Worm (Caenorhabditis elegans): Measurements from ENCODE around the gene usp-46.

The usp-46 gene

DNA sequence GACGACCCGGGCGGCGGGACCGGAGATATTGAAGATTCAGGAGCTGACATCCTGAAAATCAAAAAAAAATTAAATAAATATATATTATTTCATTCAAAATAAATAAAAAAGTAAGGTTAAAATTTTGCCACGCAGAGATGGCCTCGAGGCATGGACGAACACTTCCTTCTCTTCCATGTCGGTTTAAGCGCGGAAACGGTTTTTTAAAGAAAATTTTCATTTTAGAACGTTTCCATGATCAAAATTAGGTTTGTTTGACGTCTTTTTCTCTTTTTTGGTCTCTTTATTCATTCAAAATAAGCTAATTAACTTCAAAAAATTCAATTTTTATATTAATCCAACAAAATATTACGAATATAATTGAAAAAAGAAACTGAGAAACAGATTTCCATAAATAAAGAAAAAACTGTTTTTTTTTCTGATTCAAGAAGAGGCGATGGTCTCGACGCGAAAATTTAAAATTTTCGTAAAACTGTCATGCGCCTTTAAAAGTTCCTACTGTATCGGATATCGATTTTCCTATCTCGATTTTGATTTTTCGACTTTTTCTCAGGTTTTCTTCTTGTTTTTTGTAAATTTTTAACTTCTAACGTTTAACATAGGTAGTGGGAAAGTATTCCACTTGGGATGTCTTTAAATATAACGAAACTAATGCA lies 14.2 kb upstream of the usp-46 start, which contains the start of gene gcc-2:
Gene gcc-2, minus strand, starts transcription at position 51 of the 656 bp plus-strand sequence.
- TF ChIP-seq elt-3 (tag; optimal IDR thresholded peaks at IDR 0.05) (no peak), lsy-12 (tag; optimal IDR thresholded peaks at IDR 0.05) (no peak), nhr-11 (tag; optimal IDR thresholded peaks at IDR 0.05) (no peak), lin-39 (tag; optimal IDR thresholded peaks at IDR 0.05) (no peak), tbx-2 (tag; optimal IDR thresholded peaks at IDR 0.05) (no peak), ama-1 (optimal IDR thresholded peaks at IDR 0.05) (no peak), lin-15B (tag; optimal IDR thresholded peaks at IDR 0.05) (no peak), nhr-28 (tag; optimal IDR thresholded peaks at IDR 0.05) (no peak), fos-1 (tag; optimal IDR thresholded peaks at IDR 0.05) (no peak), unc-39 (tag; optimal IDR thresholded peaks at IDR 0.05) (no peak), fkh-10 (GFP tag; optimal IDR thresholded peaks at IDR 0.05) (no peak), nhr-43 (tag; optimal IDR thresholded peaks at IDR 0.05; ENCODE audit: poor library complexity, severe bottlenecking) (no peak), pha-4 (tag; optimal IDR thresholded peaks at IDR 0.05) (no peak), nhr-12 (tag; optimal IDR thresholded peaks at IDR 0.05) (no peak)

DNA sequence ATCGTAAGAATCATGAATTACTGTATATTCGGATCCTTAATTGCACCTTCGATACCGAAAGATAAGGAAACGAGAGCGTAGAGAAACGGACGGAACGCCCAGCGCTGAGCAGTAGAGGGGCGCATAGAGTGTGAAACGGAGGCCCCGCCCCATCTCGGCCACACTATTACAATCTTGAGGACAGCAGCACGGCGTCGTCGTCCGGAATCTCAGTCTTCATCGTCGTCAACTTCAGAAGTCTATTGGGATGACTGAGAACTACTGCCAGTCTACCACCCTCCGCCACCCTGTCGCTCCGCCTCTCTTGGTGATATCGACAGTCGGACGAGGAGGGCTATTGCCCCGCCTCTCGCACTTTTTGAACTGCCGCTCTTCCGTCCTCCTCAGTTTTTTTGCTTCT lies 11.7 kb upstream of the usp-46 start:
- TF ChIP-seq ama-1 (optimal IDR thresholded peaks at IDR 0.05) (peak; percentile 29), unc-39 (tag; optimal IDR thresholded peaks at IDR 0.05) (no peak), lin-39 (tag; optimal IDR thresholded peaks at IDR 0.05) (peak; percentile 1), hmg-11 (tag; optimal IDR thresholded peaks at IDR 0.05) (peak; percentile 10), elt-2 (tag; optimal IDR thresholded peaks at IDR 0.05) (no peak), egl-27 (tag; optimal IDR thresholded peaks at IDR 0.05) (no peak)

DNA sequence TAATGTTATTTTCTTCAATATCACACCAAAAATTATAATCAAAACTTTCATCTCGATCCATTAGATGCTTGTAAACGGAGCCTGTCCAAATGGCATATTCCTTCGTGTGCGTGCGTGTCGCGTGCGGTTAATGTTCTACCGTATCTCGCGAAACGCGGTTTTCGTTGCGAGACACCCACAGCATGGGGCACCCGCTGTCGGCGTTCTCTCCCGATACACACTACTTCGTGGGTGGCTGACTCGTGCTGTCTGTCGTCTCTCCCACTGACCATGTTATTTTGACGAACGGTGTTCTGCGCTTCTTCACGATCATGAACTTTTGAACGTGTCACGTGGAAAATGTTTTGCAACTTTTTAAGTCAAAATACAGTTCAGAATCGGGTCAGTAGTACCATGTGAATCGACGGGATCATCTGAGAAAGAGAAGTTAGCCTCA lies 10.9 kb upstream of the usp-46 start:
- TF ChIP-seq ceh-9 (tag; optimal IDR thresholded peaks at IDR 0.05) = no peak
- peak; percentile 99 for TF ChIP-seq lsy-12 (tag; optimal IDR thresholded peaks at IDR 0.05)
- TF ChIP-seq pqm-1 (tag; optimal IDR thresholded peaks at IDR 0.05) = peak; percentile 93
- no peak for TF ChIP-seq nhr-12 (tag; optimal IDR thresholded peaks at IDR 0.05)
- TF ChIP-seq nhr-25 (tag; optimal IDR thresholded peaks at IDR 0.05) = peak; percentile 99
- peak; percentile 77 for TF ChIP-seq nhr-77 (tag; optimal IDR thresholded peaks at IDR 0.05)
- peak; percentile 90 for TF ChIP-seq ceh-28 (tag; optimal IDR thresholded peaks at IDR 0.05)
- peak; percentile 99 for TF ChIP-seq nfya-1 (tag; optimal IDR thresholded peaks at IDR 0.05; ENCODE audit: insufficient read depth)
- TF ChIP-seq unc-39 (tag; optimal IDR thresholded peaks at IDR 0.05) = peak; percentile 34
- TF ChIP-seq fkh-2 (tag; optimal IDR thresholded peaks at IDR 0.05) = no peak
- TF ChIP-seq eor-1 (tag; optimal IDR thresholded peaks at IDR 0.05) = no peak
- TF ChIP-seq unc-62 (GFP tag; optimal IDR thresholded peaks at IDR 0.05) = peak; percentile 86
- peak; percentile 97 for TF ChIP-seq tbx-2 (tag; optimal IDR thresholded peaks at IDR 0.05)
- no peak for TF ChIP-seq nhr-67 (tag; optimal IDR thresholded peaks at IDR 0.05)
- TF ChIP-seq elt-1 (tag; optimal IDR thresholded peaks at IDR 0.05) = peak; percentile 85
- TF ChIP-seq lin-39 (tag; optimal IDR thresholded peaks at IDR 0.05) = peak; percentile 100
- peak; percentile 87 for TF ChIP-seq snpc-4 (tag; optimal IDR thresholded peaks at IDR 0.05)
- TF ChIP-seq ceh-82 (tag; optimal IDR thresholded peaks at IDR 0.05) = peak; percentile 93
- TF ChIP-seq daf-12 (tag; optimal IDR thresholded peaks at IDR 0.05) = peak; percentile 70
- TF ChIP-seq hmg-11 (tag; optimal IDR thresholded peaks at IDR 0.05) = peak; percentile 96
- peak; percentile 94 for TF ChIP-seq elt-2 (tag; optimal IDR thresholded peaks at IDR 0.05)
- TF ChIP-seq aly-2 (tag; optimal IDR thresholded peaks at IDR 0.05) = peak; percentile 90
- TF ChIP-seq nhr-28 (tag; optimal IDR thresholded peaks at IDR 0.05) = peak; percentile 16
- TF ChIP-seq ama-1 (optimal IDR thresholded peaks at IDR 0.05) = peak; percentile 99
- peak in 2 of 3 experiments; percentile 29 to 88 for TF ChIP-seq elt-3 (tag; optimal IDR thresholded peaks at IDR 0.05)
- peak; percentile 78 for TF ChIP-seq egl-27 (tag; optimal IDR thresholded peaks at IDR 0.05)
- TF ChIP-seq nhr-43 (tag; optimal IDR thresholded peaks at IDR 0.05; ENCODE audit: poor library complexity, severe bottlenecking) = peak; percentile 98
- peak; percentile 92 for TF ChIP-seq fos-1 (tag; optimal IDR thresholded peaks at IDR 0.05)
- TF ChIP-seq nhr-237 (tag; optimal IDR thresholded peaks at IDR 0.05) = peak; percentile 4
- peak; percentile 95 for TF ChIP-seq lin-15B (tag; optimal IDR thresholded peaks at IDR 0.05)
- peak; percentile 98 for TF ChIP-seq egl-5 (tag; optimal IDR thresholded peaks at IDR 0.05)
- peak; percentile 99 for TF ChIP-seq nhr-23 (tag; optimal IDR thresholded peaks at IDR 0.05)
- TF ChIP-seq nhr-76 (tag; optimal IDR thresholded peaks at IDR 0.05) = peak; percentile 37
- TF ChIP-seq fkh-10 (GFP tag; optimal IDR thresholded peaks at IDR 0.05) = peak; percentile 66
- peak; percentile 95 for TF ChIP-seq ztf-4 (tag; optimal IDR thresholded peaks at IDR 0.05)
- no peak for TF ChIP-seq mml-1 (tag; optimal IDR thresholded peaks at IDR 0.05)
- TF ChIP-seq ZK546.5 (tag; optimal IDR thresholded peaks at IDR 0.05) = peak; percentile 57
- TF ChIP-seq ceh-16 (tag; optimal IDR thresholded peaks at IDR 0.05) = no peak
- TF ChIP-seq ztf-11 (tag; optimal IDR thresholded peaks at IDR 0.05) = no peak
- TF ChIP-seq nhr-11 (tag; optimal IDR thresholded peaks at IDR 0.05) = peak; percentile 91
- TF ChIP-seq sea-2 (GFP tag; optimal IDR thresholded peaks at IDR 0.05) = peak; percentile 21
- peak; percentile 98 for TF ChIP-seq pha-4 (tag; optimal IDR thresholded peaks at IDR 0.05)
- TF ChIP-seq skn-1 (tag; optimal IDR thresholded peaks at IDR 0.05) = peak; percentile 93
- TF ChIP-seq R02D3.7 (tag; optimal IDR thresholded peaks at IDR 0.05) = peak; percentile 90
- peak; percentile 60 for TF ChIP-seq zag-1 (tag; optimal IDR thresholded peaks at IDR 0.05)
- TF ChIP-seq mdl-1 (tag; optimal IDR thresholded peaks at IDR 0.05) = peak; percentile 92

Measured in whole organism, L3 larva.